Fruit fly (Drosophila melanogaster) whole organism, wandering third instar larva: ENCODE data around the gene RpS17.

ENCODE experiments used
- Abd-B ChIP-seq: fragments of >200 bp; optimal IDR thresholded peaks from 2 replicates; lab custom pipeline; 2017; ENCODE audit warnings: missing biosample characterization, missing genetic modification characterization
- CG32264 ChIP-seq: fragments of 200-800 bp; sonication (Bioruptor generic); optimal IDR thresholded peaks from 2 replicates; lab custom pipeline; 2016; ENCODE audit warnings: missing biosample characterization, missing genetic modification characterization
- CG9705 ChIP-seq: fragments of 200-800 bp; sonication (Bioruptor generic); optimal IDR thresholded peaks from 2 replicates; lab custom pipeline; 2018; ENCODE audit warnings: missing biosample characterization, mild to moderate bottlenecking, missing genetic modification characterization
- CrebA ChIP-seq: fragments of 200-800 bp; sonication (Bioruptor generic); optimal IDR thresholded peaks from 2 replicates; lab custom pipeline; 2016; ENCODE audit warnings: missing biosample characterization, mild to moderate bottlenecking, missing genetic modification characterization, borderline replicate concordance
- Dfd ChIP-seq: fragments of >200 bp; optimal IDR thresholded peaks from 2 replicates; lab custom pipeline; 2017; ENCODE audit warnings: missing biosample characterization, missing genetic modification characterization
- Dif ChIP-seq: fragments of 200-275, 200-300 bp; sonication (Bioruptor generic); optimal IDR thresholded peaks from 2 replicates; lab custom pipeline; 2018; ENCODE audit warnings: missing biosample characterization, missing genetic modification characterization; ENCODE audit not compliant: partially characterized antibody
- GATAd ChIP-seq: sonication (Bioruptor generic); optimal IDR thresholded peaks from 2 replicates; lab custom pipeline; 2016; ENCODE audit warnings: missing biosample characterization, missing genetic modification characterization
- HLH106 ChIP-seq: fragments of 200-800 bp; optimal IDR thresholded peaks from 3 replicates; lab custom pipeline; 2019; ENCODE audit warnings: missing biosample characterization, mild to moderate bottlenecking, missing genetic modification characterization, moderate library complexity
- Hnf4 ChIP-seq: fragments of 200-800 bp; sonication (Bioruptor generic); optimal IDR thresholded peaks from 2 replicates; lab custom pipeline; 2016; ENCODE audit warnings: missing biosample characterization, mild to moderate bottlenecking, missing genetic modification characterization
- Hr78 ChIP-seq: fragments of >200 bp; optimal IDR thresholded peaks from 2 replicates; lab custom pipeline; 2017; ENCODE audit warnings: missing biosample characterization, missing genetic modification characterization
- Hr83 ChIP-seq: fragments of 200-300 bp; sonication (Bioruptor generic); optimal IDR thresholded peaks from 2 replicates; lab custom pipeline; 2016; ENCODE audit warnings: missing biosample characterization, mild to moderate bottlenecking, missing genetic modification characterization, moderate library complexity; ENCODE audit not compliant: poor library complexity, severe bottlenecking
- Jra ChIP-seq: sonication (Bioruptor generic); optimal IDR thresholded peaks from 2 replicates; lab custom pipeline; 2016; ENCODE audit warnings: missing biosample characterization, missing genetic modification characterization
- Mio ChIP-seq: sonication (Bioruptor generic); optimal IDR thresholded peaks from 2 replicates; lab custom pipeline; 2016; ENCODE audit warnings: missing biosample characterization, missing genetic modification characterization
- Myc ChIP-seq: fragments of >200 bp; optimal IDR thresholded peaks from 2 replicates; lab custom pipeline; 2017
- N ChIP-seq: fragments of >200 bp; optimal IDR thresholded peaks from 2 replicates; lab custom pipeline; 2018; ENCODE audit warnings: missing biosample characterization, missing external identifiers, missing genetic modification characterization
- OdsH ChIP-seq: fragments of 200-800 bp; sonication (Bioruptor generic); optimal IDR thresholded peaks from 2 replicates; lab custom pipeline; 2016; ENCODE audit warnings: missing biosample characterization, mild to moderate bottlenecking, missing genetic modification characterization
- Sp1 ChIP-seq: fragments of 200-800 bp; sonication (Bioruptor generic); optimal IDR thresholded peaks from 3 replicates; lab custom pipeline; 2019; ENCODE audit warnings: missing biosample characterization, mild to moderate bottlenecking, missing genetic modification characterization, moderate library complexity
- Vsx2 ChIP-seq: fragments of 200-300, 225-300 bp; sonication (Bioruptor generic); optimal IDR thresholded peaks from 2 replicates; lab custom pipeline; 2018; ENCODE audit warnings: missing biosample characterization, missing genetic modification characterization; ENCODE audit not compliant: partially characterized antibody
- br ChIP-seq: fragments of 200-800 bp; sonication (Bioruptor generic); optimal IDR thresholded peaks from 2 replicates; lab custom pipeline; 2016; ENCODE audit warnings: missing biosample characterization, missing genetic modification characterization
- brk ChIP-seq: fragments of 200-800 bp; sonication (Bioruptor generic); optimal IDR thresholded peaks from 2 replicates; lab custom pipeline; 2016; ENCODE audit warnings: missing biosample characterization, mild to moderate bottlenecking, missing genetic modification characterization
- dl ChIP-seq, 2 experiments: fragments of 175-275, 200-275 bp in 1 of 2; fragments of 200-275 bp in 1 of 2; sonication (Bioruptor generic); optimal IDR thresholded peaks; lab custom pipeline; 2018; ENCODE audit warnings: mild to moderate bottlenecking in 2 of 2, missing biosample characterization in 2 of 2, missing genetic modification characterization in 2 of 2, moderate library complexity in 2 of 2; ENCODE audit not compliant: partially characterized antibody in 2 of 2, insufficient read depth in 1 of 2
- dmrt93B ChIP-seq: fragments of 200-800 bp; sonication (Bioruptor generic); optimal IDR thresholded peaks from 2 replicates; lab custom pipeline; 2018; ENCODE audit warnings: missing biosample characterization, mild to moderate bottlenecking, missing genetic modification characterization
- dsf ChIP-seq: sonication (Bioruptor generic); optimal IDR thresholded peaks from 2 replicates; lab custom pipeline; 2016; ENCODE audit warnings: missing biosample characterization, missing genetic modification characterization, borderline replicate concordance
- ey ChIP-seq: fragments of 200-800 bp; sonication (Bioruptor generic); optimal IDR thresholded peaks from 2 replicates; lab custom pipeline; 2016; ENCODE audit warnings: missing biosample characterization, missing genetic modification characterization
- foxo ChIP-seq, 2 experiments: fragments of 200-800 bp; sonication (Bioruptor generic); optimal IDR thresholded peaks; 2 replicates in 1 of 2; 3 replicates in 1 of 2; lab custom pipeline; 2016 to 2017; ENCODE audit warnings: missing biosample characterization in 2 of 2, missing genetic modification characterization in 2 of 2
- fru ChIP-seq: fragments of 200-800 bp; sonication (Bioruptor generic); optimal IDR thresholded peaks from 3 replicates; lab custom pipeline; 2016; ENCODE audit warnings: missing biosample characterization, mild to moderate bottlenecking, missing genetic modification characterization
- h ChIP-seq: fragments of 200-800 bp; sonication (Bioruptor generic); optimal IDR thresholded peaks from 3 replicates; lab custom pipeline; 2016; ENCODE audit warnings: missing biosample characterization, mild to moderate bottlenecking, missing genetic modification characterization
- jim ChIP-seq: fragments of 175-275, 200-325 bp; sonication (Bioruptor generic); optimal IDR thresholded peaks from 2 replicates; lab custom pipeline; 2016; ENCODE audit warnings: missing biosample characterization, mild to moderate bottlenecking, missing genetic modification characterization
- lola ChIP-seq: fragments of >200 bp; optimal IDR thresholded peaks from 2 replicates; lab custom pipeline; 2017; ENCODE audit warnings: missing biosample characterization, missing genetic modification characterization
- pan ChIP-seq: fragments of >200 bp; optimal IDR thresholded peaks from 2 replicates; lab custom pipeline; 2017
- psq ChIP-seq: fragments of 200-800 bp; sonication (Bioruptor generic); optimal IDR thresholded peaks from 3 replicates; lab custom pipeline; 2017; ENCODE audit warnings: missing biosample characterization, mild to moderate bottlenecking, missing genetic modification characterization, moderate library complexity
- rgr ChIP-seq: fragments of 200-800 bp; sonication (Bioruptor generic); optimal IDR thresholded peaks from 3 replicates; lab custom pipeline; 2016; ENCODE audit warnings: missing biosample characterization, mild to moderate bottlenecking, missing genetic modification characterization
- sage ChIP-seq: fragments of 200-800 bp; sonication (Bioruptor generic); optimal IDR thresholded peaks from 2 replicates; lab custom pipeline; 2016; ENCODE audit warnings: missing biosample characterization, mild to moderate bottlenecking, missing genetic modification characterization
- sv ChIP-seq: fragments of 200-800 bp; sonication (Bioruptor generic); optimal IDR thresholded peaks from 3 replicates; lab custom pipeline; 2016; ENCODE audit warnings: missing biosample characterization, missing genetic modification characterization
- tai ChIP-seq: sonication (Bioruptor generic); optimal IDR thresholded peaks from 2 replicates; lab custom pipeline; 2016; ENCODE audit warnings: missing biosample characterization, missing genetic modification characterization
- usp ChIP-seq: fragments of >200 bp; optimal IDR thresholded peaks from 2 replicates; lab custom pipeline; 2017; ENCODE audit warnings: missing biosample characterization, missing genetic modification characterization
- woc ChIP-seq: sonication (Bioruptor generic); optimal IDR thresholded peaks from 2 replicates; lab custom pipeline; 2016; ENCODE audit warnings: missing biosample characterization, mild to moderate bottlenecking, missing genetic modification characterization

The RpS17 gene

DNA sequence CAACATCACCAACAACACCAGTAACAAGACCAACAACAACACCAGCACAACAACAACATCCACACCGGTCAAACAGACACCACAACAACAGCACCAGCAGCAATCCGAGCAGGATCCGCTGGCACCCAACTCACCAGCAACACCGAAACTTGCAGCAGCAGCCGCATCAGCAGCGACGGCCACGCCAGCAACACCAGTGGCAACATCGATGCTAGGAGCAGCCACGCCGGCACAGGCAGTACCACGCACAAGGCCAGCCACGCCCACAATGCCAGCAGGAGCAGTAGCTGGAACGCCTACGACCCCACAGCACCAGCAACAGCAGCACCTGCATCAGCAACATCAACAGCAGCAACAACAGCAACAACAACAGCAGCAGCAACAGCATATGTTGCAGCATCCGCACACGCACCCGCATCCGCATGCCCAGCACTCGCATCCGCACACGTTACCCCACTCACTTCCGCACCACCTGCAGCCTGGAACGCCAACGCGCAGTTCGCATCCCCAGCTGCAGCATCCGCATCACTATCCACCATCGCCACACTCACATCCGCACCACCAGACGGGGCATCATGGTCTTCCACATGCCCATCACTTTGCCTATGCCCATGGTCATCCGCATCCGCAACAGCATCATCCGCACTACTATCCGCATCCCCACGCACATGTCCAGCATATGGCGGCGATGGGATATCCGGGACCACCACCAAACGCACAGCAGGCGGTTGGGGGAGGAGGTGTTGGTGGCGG lies 41.7 kb upstream of the RpS17 start:
- no peak for TF ChIP-seq Hnf4 (GFP tag; lab: Kevin White, UChicago)
- no peak for TF ChIP-seq Sp1 (GFP tag; lab: Kevin White, UChicago)
- no peak for TF ChIP-seq Jra
- TF ChIP-seq Dfd (GFP tag; lab: Kevin White, UChicago) = peak; percentile 92

DNA sequence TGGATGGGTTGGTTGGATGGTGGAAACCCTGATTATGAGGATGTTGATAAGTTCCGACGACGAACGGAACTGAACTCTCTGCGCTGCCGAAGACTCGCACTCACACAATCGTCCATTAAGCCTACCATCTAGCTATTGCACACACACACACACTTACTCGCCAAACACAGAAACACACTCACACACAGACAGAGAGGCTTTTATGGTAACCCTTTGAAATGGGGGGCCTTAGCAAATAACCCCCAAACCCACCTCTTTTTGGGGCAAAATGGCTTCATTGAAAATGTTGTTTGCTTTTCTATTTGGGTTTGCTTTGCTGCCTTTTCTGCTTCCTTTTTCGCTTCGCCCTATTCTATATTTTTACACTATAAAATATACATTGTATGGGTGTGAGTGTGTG lies 39.5 kb upstream of the RpS17 start:
- no peak for TF ChIP-seq Hnf4 (GFP tag; lab: Kevin White, UChicago)
- no peak for TF ChIP-seq woc
- TF ChIP-seq dsf (GFP tag; lab: Kevin White, UChicago) = no peak
- no peak for TF ChIP-seq lola (GFP tag; lab: Kevin White, UChicago)
- TF ChIP-seq fru = no peak
- no peak for TF ChIP-seq GATAd (GFP tag; lab: Kevin White, UChicago)
- no peak for TF ChIP-seq sage
- no peak for TF ChIP-seq br (GFP tag; lab: Kevin White, UChicago)
- TF ChIP-seq foxo (GFP tag; optimal IDR thresholded peaks at IDR 0.05; lab: Kevin White, UChicago) = no peak
- no peak for TF ChIP-seq Dfd (GFP tag; lab: Kevin White, UChicago)
- TF ChIP-seq ey (GFP tag; lab: Kevin White, UChicago) = no peak
- TF ChIP-seq tai (GFP tag; lab: Kevin White, UChicago) = no peak
- TF ChIP-seq OdsH (GFP tag; lab: Kevin White, UChicago) = no peak
- TF ChIP-seq dl (GFP tag; optimal IDR thresholded peaks at IDR 0.05; lab: Kevin White, UChicago; ENCODE audit: insufficient read depth in 1 of 2, partially characterized antibody in 2 of 2) = no peak
- TF ChIP-seq HLH106 (tag; lab: Kevin White, UChicago) = no peak
- no peak for TF ChIP-seq sv
- no peak for TF ChIP-seq CG9705 (GFP tag; lab: Kevin White, UChicago)
- no peak for TF ChIP-seq Vsx2 (GFP tag; lab: Kevin White, UChicago)
- TF ChIP-seq dmrt93B (GFP tag; lab: Kevin White, UChicago) = no peak

DNA sequence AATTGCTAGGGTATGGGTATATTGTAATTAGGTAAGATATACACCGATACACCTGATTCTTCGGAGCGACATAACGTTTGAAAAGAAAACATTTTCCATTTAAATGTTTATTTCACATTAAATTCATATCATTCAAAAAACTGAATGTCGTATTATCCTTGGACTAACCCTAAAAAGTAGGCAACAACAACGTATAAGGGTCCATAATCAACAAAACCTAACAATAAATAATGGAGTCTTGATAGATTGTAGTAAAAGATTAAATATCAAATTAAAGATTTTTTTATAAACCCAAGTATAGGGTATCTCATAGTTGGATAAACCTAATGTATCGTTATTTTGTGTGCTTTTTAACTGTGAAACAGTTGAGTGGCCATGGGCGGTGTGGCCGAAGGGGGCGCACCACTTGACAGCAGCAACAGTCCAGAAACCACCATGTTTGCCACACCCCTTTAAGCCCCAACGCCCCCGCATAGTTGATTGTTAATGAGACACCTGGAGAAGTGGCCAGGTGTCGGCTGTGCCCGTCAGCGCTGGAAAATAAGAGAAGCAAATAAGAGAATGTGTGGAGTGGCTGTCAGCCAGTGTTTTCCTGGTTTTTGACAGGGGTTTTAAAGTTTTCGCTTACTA lies 38.8 kb upstream of the RpS17 start:
- TF ChIP-seq Dfd (GFP tag; lab: Kevin White, UChicago) = no peak
- peak; percentile 18 for TF ChIP-seq OdsH (GFP tag; lab: Kevin White, UChicago)
- TF ChIP-seq psq = peak; percentile 27
- no peak for TF ChIP-seq Hr83 (GFP tag; lab: Kevin White, UChicago)
- no peak for TF ChIP-seq N
- TF ChIP-seq Myc (lab: Kevin White, UChicago) = no peak
- peak in 1 of 2 experiments; percentile 6 for TF ChIP-seq foxo (GFP tag; optimal IDR thresholded peaks at IDR 0.05; lab: Kevin White, UChicago)
- peak; percentile 30 for TF ChIP-seq ey (GFP tag; lab: Kevin White, UChicago)

DNA sequence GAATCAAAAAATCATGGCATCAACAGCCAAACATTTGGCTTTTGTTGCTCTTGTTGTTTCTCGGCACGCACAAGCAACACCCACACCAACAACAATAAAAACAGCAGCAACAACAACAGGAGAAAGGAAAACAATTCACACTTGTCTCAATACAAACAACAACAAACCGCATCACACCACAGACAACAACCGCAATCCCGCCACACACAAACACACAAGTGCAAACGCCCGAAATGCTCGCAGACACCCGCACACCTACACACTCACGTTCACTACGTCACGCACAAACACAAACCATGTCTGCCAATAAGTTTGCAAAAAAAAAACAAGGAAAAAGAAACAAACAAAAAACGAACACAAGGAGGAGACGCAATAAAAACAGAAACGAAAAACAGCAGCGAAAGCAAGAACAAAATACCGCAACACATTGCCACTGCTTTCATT lies 38.2 kb upstream of the RpS17 start:
- TF ChIP-seq usp (GFP tag; lab: Kevin White, UChicago) = no peak
- no peak for TF ChIP-seq brk (GFP tag; lab: Kevin White, UChicago)
- TF ChIP-seq lola (GFP tag; lab: Kevin White, UChicago) = no peak
- TF ChIP-seq tai (GFP tag; lab: Kevin White, UChicago) = no peak
- TF ChIP-seq CG32264 (GFP tag; lab: Kevin White, UChicago) = no peak
- no peak for TF ChIP-seq Hr78 (GFP tag; lab: Kevin White, UChicago)
- TF ChIP-seq br (GFP tag; lab: Kevin White, UChicago) = no peak
- TF ChIP-seq Myc (lab: Kevin White, UChicago) = no peak
- TF ChIP-seq HLH106 (tag; lab: Kevin White, UChicago) = no peak
- TF ChIP-seq Vsx2 (GFP tag; lab: Kevin White, UChicago) = no peak
- TF ChIP-seq Sp1 (GFP tag; lab: Kevin White, UChicago) = peak; percentile 58
- TF ChIP-seq fru = no peak
- no peak for TF ChIP-seq CrebA
- no peak for TF ChIP-seq Hnf4 (GFP tag; lab: Kevin White, UChicago)
- TF ChIP-seq Hr83 (GFP tag; lab: Kevin White, UChicago) = no peak
- no peak for TF ChIP-seq Abd-B
- TF ChIP-seq psq = peak; percentile 60
- no peak for TF ChIP-seq N
- no peak for TF ChIP-seq Dfd (GFP tag; lab: Kevin White, UChicago)
- TF ChIP-seq Dif = no peak
- TF ChIP-seq pan (lab: Kevin White, UChicago) = no peak
- TF ChIP-seq woc = no peak
- no peak for TF ChIP-seq ey (GFP tag; lab: Kevin White, UChicago)
- peak in 1 of 2 experiments; percentile 26 for TF ChIP-seq foxo (GFP tag; optimal IDR thresholded peaks at IDR 0.05; lab: Kevin White, UChicago)
- no peak for TF ChIP-seq dmrt93B (GFP tag; lab: Kevin White, UChicago)
- no peak for TF ChIP-seq jim (GFP tag; lab: Kevin White, UChicago)
- no peak for TF ChIP-seq Mio (GFP tag; lab: Kevin White, UChicago)
- no peak for TF ChIP-seq GATAd (GFP tag; lab: Kevin White, UChicago)
- TF ChIP-seq sv = no peak
- TF ChIP-seq sage = no peak
- no peak for TF ChIP-seq rgr
- TF ChIP-seq Jra = no peak
- TF ChIP-seq OdsH (GFP tag; lab: Kevin White, UChicago) = no peak
- no peak for TF ChIP-seq dl (GFP tag; optimal IDR thresholded peaks at IDR 0.05; lab: Kevin White, UChicago; ENCODE audit: insufficient read depth in 1 of 2, partially characterized antibody in 2 of 2)
- no peak for TF ChIP-seq CG9705 (GFP tag; lab: Kevin White, UChicago)
- peak; percentile 28 for TF ChIP-seq h (GFP tag; lab: Kevin White, UChicago)
- TF ChIP-seq dsf (GFP tag; lab: Kevin White, UChicago) = no peak
